In the genomic region with DNA sequence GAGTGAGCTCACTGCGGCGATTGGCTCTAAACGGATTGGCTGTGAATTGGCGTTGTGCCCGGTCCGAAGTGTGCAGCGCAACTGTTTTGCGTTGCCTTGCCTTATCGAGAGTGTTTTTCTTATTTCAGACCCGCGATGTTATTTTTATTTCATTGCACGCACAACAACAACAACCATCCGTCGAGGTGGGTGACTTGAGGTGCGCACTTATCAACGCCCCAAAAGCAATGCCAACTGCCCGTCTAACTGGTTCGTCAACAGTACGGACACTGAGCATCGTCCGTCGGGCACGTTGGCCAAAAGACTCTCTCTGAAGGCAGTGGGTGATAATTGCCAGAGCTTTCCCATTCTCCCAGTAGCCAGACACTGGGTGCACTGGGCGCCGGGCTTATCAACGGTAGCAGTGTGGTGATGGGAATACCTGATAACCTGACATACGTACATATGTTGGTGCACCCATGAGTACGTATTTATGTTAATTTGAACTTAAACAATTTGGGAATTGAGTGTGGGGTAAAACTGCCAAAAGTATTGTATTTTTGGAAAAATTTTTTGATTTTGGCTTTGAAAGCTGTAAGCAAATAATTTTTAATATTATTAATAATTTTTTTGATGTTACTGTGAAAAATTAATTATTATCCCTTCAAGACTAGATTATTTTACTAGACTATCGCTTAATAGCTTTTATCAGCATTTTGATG, we compare ENCODE assay signal across 1 fruit fly cellular context.
TF ChIP-seq lines count a peak whose summit lies in the region.

CG31102 (minus strand) TSS at position 275 of the 701 bp plus-strand sequence.

TF ChIP-seq in whole organism, embryonic, 481 proteins besides CTCF, POLR2A, EP300 and RAD21 (continued from another document):
- TF ChIP-seq pum (GFP tag; optimal IDR thresholded peaks at IDR 0.05; lab: Kevin White, UChicago) (no peak), tna (GFP tag; IDR thresholded peaks at IDR 0.05; lab: Robert Waterston, UW; ENCODE audit: partially characterized antibody) (no peak), CG42726 (GFP tag; IDR thresholded peaks at IDR 0.05; lab: Robert Waterston, UW; ENCODE audit: partially characterized antibody) (no peak), CG11398 (GFP tag; optimal IDR thresholded peaks at IDR 0.05; lab: Kevin White, UChicago) (no peak), Hr51 (GFP tag; optimal IDR thresholded peaks at IDR 0.05; lab: Kevin White, UChicago) (no peak), Oli (tag; optimal IDR thresholded peaks at IDR 0.05; lab: Kevin White, UChicago) (no peak), CG10543 (GFP tag; optimal IDR thresholded peaks at IDR 0.05; lab: Kevin White, UChicago) (peak; percentile 32), CG6175 (GFP tag; IDR thresholded peaks at IDR 0.05; lab: Robert Waterston, UW) (no peak), ac (GFP tag; optimal IDR thresholded peaks at IDR 0.05; lab: Kevin White, UChicago) (no peak), CG10462 (GFP tag; optimal IDR thresholded peaks at IDR 0.05; lab: Kevin White, UChicago) (no peak), dpn (GFP tag; optimal IDR thresholded peaks at IDR 0.05; lab: Kevin White, UChicago) (no peak), cad (GFP tag; optimal IDR thresholded peaks at IDR 0.05; lab: Kevin White, UChicago) (no peak), twi (tag; optimal IDR thresholded peaks at IDR 0.05; lab: Kevin White, UChicago) (no peak), CG16863 (GFP tag; optimal IDR thresholded peaks at IDR 0.05; lab: Kevin White, UChicago) (no peak), vnd (GFP tag; IDR thresholded peaks at IDR 0.05; lab: Robert Waterston, UW; ENCODE audit: partially characterized antibody) (no peak), Mrtf (GFP tag; IDR thresholded peaks at IDR 0.05; lab: Robert Waterston, UW) (no peak), tup (GFP tag; optimal IDR thresholded peaks at IDR 0.05; lab: Kevin White, UChicago) (no peak), mirr (GFP tag; optimal IDR thresholded peaks at IDR 0.05; lab: Kevin White, UChicago) (peak; percentile 28), CG12769 (tag; optimal IDR thresholded peaks at IDR 0.05; lab: Kevin White, UChicago) (peak; percentile 80), ci (GFP tag; IDR thresholded peaks at IDR 0.05; lab: Robert Waterston, UW) (0 out of 3 replicates have a peak, but pooled peaks have one; percentile 39), Ssrp (tag; optimal IDR thresholded peaks at IDR 0.05; lab: Kevin White, UChicago) (no peak), NK7.1 (GFP tag; optimal IDR thresholded peaks at IDR 0.05; lab: Kevin White, UChicago) (no peak), dysf (GFP tag; IDR thresholded peaks at IDR 0.05; lab: Robert Waterston, UW) (0 out of 3 replicates have a peak, but pooled peaks have one; percentile 21), Drgx (GFP tag; IDR thresholded peaks at IDR 0.05; lab: Robert Waterston, UW) (0 out of 2 replicates have a peak, but pooled peaks have one; percentile 12), CG43689 (GFP tag; IDR thresholded peaks at IDR 0.05; lab: Robert Waterston, UW) (no peak), Hmx (GFP tag; optimal IDR thresholded peaks at IDR 0.05; lab: Kevin White, UChicago) (no peak), ftz-f1 (GFP tag; optimal IDR thresholded peaks at IDR 0.05; lab: Kevin White, UChicago) (no peak), Rfx (GFP tag; IDR thresholded peaks at IDR 0.05; lab: Robert Waterston, UW) (0 out of 2 replicates have a peak, but pooled peaks have one; percentile 12), Dbx (GFP tag; IDR thresholded peaks at IDR 0.05; lab: Robert Waterston, UW) (0 out of 3 replicates have a peak, but pooled peaks have one; percentile 37), Jarid2 (GFP tag; optimal IDR thresholded peaks at IDR 0.05; lab: Kevin White, UChicago) (peak; percentile 16), Ravus (GFP tag; IDR thresholded peaks at IDR 0.05; lab: Robert Waterston, UW) (no peak), br (optimal IDR thresholded peaks at IDR 0.05; lab: Kevin White, UChicago) (no peak), grn (GFP tag; optimal IDR thresholded peaks at IDR 0.05; lab: Kevin White, UChicago) (peak; percentile 74), pita (GFP tag; optimal IDR thresholded peaks at IDR 0.05; lab: Kevin White, UChicago) (no peak), zen2 (GFP tag; IDR thresholded peaks at IDR 0.05; lab: Robert Waterston, UW; ENCODE audit: partially characterized antibody) (0 out of 3 replicates have a peak, but pooled peaks have one; percentile 39), Tbp (GFP tag; optimal IDR thresholded peaks at IDR 0.05; lab: Kevin White, UChicago) (no peak), chinmo (GFP tag; IDR thresholded peaks at IDR 0.05; lab: Robert Waterston, UW; ENCODE audit: partially characterized antibody) (peak; percentile 85; the same call in 3 of the 4 replicates), CG34422 (GFP tag; IDR thresholded peaks at IDR 0.05; lab: Robert Waterston, UW) (0 out of 3 replicates have a peak, but pooled peaks have one; percentile 18), CG6791 (GFP tag; IDR thresholded peaks at IDR 0.05; lab: Robert Waterston, UW; ENCODE audit: partially characterized antibody) (no peak), CG2875 (GFP tag; optimal IDR thresholded peaks at IDR 0.05; lab: Kevin White, UChicago) (no peak), exex (tag; optimal IDR thresholded peaks at IDR 0.05; lab: Kevin White, UChicago) (peak; percentile 78), D19A (tag; optimal IDR thresholded peaks at IDR 0.05; lab: Kevin White, UChicago) (no peak), danr (GFP tag; IDR thresholded peaks at IDR 0.05; lab: Robert Waterston, UW) (no peak), CG16779 (GFP tag; IDR thresholded peaks at IDR 0.05; lab: Robert Waterston, UW) (no peak), CG31441 (GFP tag; IDR thresholded peaks at IDR 0.05; lab: Robert Waterston, UW) (0 out of 2 replicates have a peak, but pooled peaks have one; percentile 36), CG2202 (tag; optimal IDR thresholded peaks at IDR 0.05; lab: Kevin White, UChicago) (no peak), yki (optimal IDR thresholded peaks at IDR 0.05; lab: Kevin White, UChicago) (no peak), GATAe (GFP tag; conservative IDR thresholded peaks at IDR 0.05; lab: Robert Waterston, UW) (0 out of 2 replicates have a peak, but pooled peaks have one; percentile 29), Antp (GFP tag; optimal IDR thresholded peaks at IDR 0.05; lab: Kevin White, UChicago) (no peak)
TF ChIP-seq in whole organism, embryonic: peak in this region for 23.
